Fruit fly (Drosophila melanogaster) whole organism, pupa: Measurements from ENCODE around the gene CG33552.

Experiments used
- CG17806 ChIP-seq: fragments of 200-800 bp; sonication (Bioruptor generic); optimal IDR thresholded peaks from 2 replicates; lab custom pipeline; 2018; ENCODE audit warnings: missing biosample characterization, mild to moderate bottlenecking, missing genetic modification characterization, moderate library complexity
- CG34367 ChIP-seq: fragments of 200-800 bp; sonication (Bioruptor generic); optimal IDR thresholded peaks from 2 replicates; lab custom pipeline; 2018; ENCODE audit warnings: missing biosample characterization, mild to moderate bottlenecking, missing genetic modification characterization
- CG4496 ChIP-seq: fragments of 200-800 bp; sonication (Bioruptor generic); IDR thresholded peaks from 3 replicates; pipeline ENCODE4 v1.3.6; 2022; ENCODE audit warnings: missing biosample characterization, missing genetic modification characterization
- CG8159 ChIP-seq: fragments of 200-800 bp; sonication (Bioruptor generic); optimal IDR thresholded peaks from 3 replicates; lab custom pipeline; 2018; ENCODE audit warnings: missing biosample characterization, mild to moderate bottlenecking, missing genetic modification characterization, moderate library complexity
- CG8301 ChIP-seq: fragments of 200-800 bp; sonication (Bioruptor generic); optimal IDR thresholded peaks from 2 replicates; lab custom pipeline; 2018; ENCODE audit warnings: missing biosample characterization, mild to moderate bottlenecking, missing genetic modification characterization
- CG9948 ChIP-seq: fragments of 200-800 bp; sonication (Bioruptor generic); optimal IDR thresholded peaks from 2 replicates; lab custom pipeline; 2018; ENCODE audit warnings: missing biosample characterization, mild to moderate bottlenecking, missing genetic modification characterization, moderate library complexity
- EcR ChIP-seq: fragments of 200-800 bp; sonication (Bioruptor generic); optimal IDR thresholded peaks from 3 replicates; lab custom pipeline; 2019; ENCODE audit warnings: missing biosample characterization, missing genetic modification characterization, mild to moderate bottlenecking, moderate library complexity, missing genetic modification reagents
- Ets98B ChIP-seq: fragments of 200-800 bp; sonication (Bioruptor generic); IDR thresholded peaks from 2 replicates; pipeline ENCODE4 v1.3.6; 2022; ENCODE audit warnings: missing biosample characterization, missing genetic modification characterization
- Pif1A ChIP-seq: fragments of 200-800 bp; sonication (Bioruptor generic); optimal IDR thresholded peaks from 3 replicates; lab custom pipeline; 2016; ENCODE audit warnings: missing biosample characterization, missing genetic modification characterization
- Pif1B ChIP-seq: fragments of 200-800 bp; sonication (Bioruptor generic); optimal IDR thresholded peaks from 3 replicates; lab custom pipeline; 2016; ENCODE audit warnings: missing biosample characterization, missing genetic modification characterization
- Snoo ChIP-seq: fragments of 200-800 bp; sonication (Bioruptor generic); optimal IDR thresholded peaks from 3 replicates; lab custom pipeline; 2017; ENCODE audit warnings: missing biosample characterization, mild to moderate bottlenecking, missing genetic modification characterization, inconsistent platforms
- fd96Ca ChIP-seq: fragments of 200-800 bp; sonication (Bioruptor generic); IDR thresholded peaks from 3 replicates; pipeline ENCODE4 v1.3.6; 2022; ENCODE audit warnings: missing biosample characterization, missing genetic modification characterization
- gl ChIP-seq: fragments of 200-800 bp; sonication (Bioruptor generic); optimal IDR thresholded peaks from 2 replicates; lab custom pipeline; 2018; ENCODE audit warnings: missing biosample characterization, mild to moderate bottlenecking, missing genetic modification characterization

DNA sequence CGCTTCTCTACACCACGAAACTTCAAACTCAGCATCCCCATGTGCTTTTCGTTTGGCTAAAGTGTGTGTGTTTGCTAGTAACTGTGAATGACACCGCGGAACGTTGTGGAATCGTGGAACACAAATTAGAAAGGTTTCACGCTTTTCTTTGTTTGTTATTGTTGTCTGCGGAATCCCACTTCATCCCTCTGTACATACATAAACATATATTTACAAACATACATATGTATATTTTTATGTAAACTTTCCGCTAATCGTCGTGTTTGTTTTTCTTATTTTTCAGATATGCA lies 8.3 kb downstream of the CG33552 start:
- TF ChIP-seq Pif1A (no peak), CG17806 (no peak), Ets98B (GFP tag; lab: Robert Waterston, UW) (no peak), CG8301 (tag; lab: Kevin White, UChicago) (no peak), CG4496 (no peak), CG9948 (tag; lab: Kevin White, UChicago) (no peak), gl (tag; lab: Kevin White, UChicago) (no peak), Snoo (tag; lab: Kevin White, UChicago) (no peak), CG8159 (tag; lab: Kevin White, UChicago) (no peak), EcR (no peak), Pif1B (GFP tag; lab: Kevin White, UChicago) (no peak), fd96Ca (GFP tag; lab: Robert Waterston, UW) (no peak), CG34367 (tag; lab: Kevin White, UChicago) (no peak)
